Worm (Caenorhabditis elegans): ENCODE measurements around the gene cash-1.

DNA sequence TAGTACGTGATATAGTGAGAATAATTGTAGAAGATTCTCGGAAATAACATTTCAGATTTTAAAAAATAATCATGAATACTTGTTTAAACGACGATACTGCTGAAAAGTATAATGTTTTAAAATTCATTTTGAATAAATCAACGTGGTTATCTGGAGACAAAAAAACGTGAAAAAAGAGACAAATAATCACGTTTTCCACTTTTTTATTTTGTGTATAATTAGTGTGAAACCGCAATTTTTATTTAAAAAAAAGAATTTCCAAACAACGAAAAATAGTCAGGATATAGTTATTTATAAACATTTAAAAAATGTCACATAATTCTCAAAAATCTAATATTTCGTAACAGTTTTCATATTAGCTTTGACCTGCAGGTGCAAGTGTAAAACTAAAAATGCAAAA lies 44.3 kb downstream of the cash-1 start, which contains the start of gene F15H10.7:
- no peak for TF ChIP-seq ceh-13 (GFP tag; optimal IDR thresholded peaks at IDR 0.05)
- no peak for TF ChIP-seq flt-1 (GFP tag; IDR thresholded peaks at IDR 0.05)
- no peak for TF ChIP-seq ama-1 (optimal IDR thresholded peaks at IDR 0.05)
- TF ChIP-seq B0310.2 (tag; optimal IDR thresholded peaks at IDR 0.05), result no peak
- no peak for TF ChIP-seq tbx-11 (GFP tag; IDR thresholded peaks at IDR 0.05)
- TF ChIP-seq F13C5.2 (tag; optimal IDR thresholded peaks at IDR 0.05), result no peak
- TF ChIP-seq hmbx-1 (tag; optimal IDR thresholded peaks at IDR 0.05), result no peak
- TF ChIP-seq hnd-1 (tag; optimal IDR thresholded peaks at IDR 0.05), result no peak

Data from whole organism, early embryonic.